Fruit fly (Drosophila melanogaster): ENCODE measurements around the gene Myb.

Gene Myb

dm6 chrX:15886411-15887246, 29.0 kb upstream of the Myb start (continued):
- TF ChIP-seq dati (GFP tag; IDR thresholded peaks at IDR 0.05) (no peak), BEAF-32 (GFP tag; optimal IDR thresholded peaks at IDR 0.05) (no peak), chinmo (GFP tag; IDR thresholded peaks at IDR 0.05; ENCODE audit: partially characterized antibody) (peak; percentile 72; the same call in 1 of the 4 replicates), lilli (GFP tag; optimal IDR thresholded peaks at IDR 0.05) (no peak), pnt (GFP tag; optimal IDR thresholded peaks at IDR 0.05) (no peak), lbe (GFP tag; optimal IDR thresholded peaks at IDR 0.05) (peak; percentile 47), CG10267 (tag; optimal IDR thresholded peaks at IDR 0.05) (no peak), Doc2 (GFP tag; IDR thresholded peaks at IDR 0.05) (no peak), Taf1 (GFP tag; IDR thresholded peaks at IDR 0.05) (no peak), lab (GFP tag; optimal IDR thresholded peaks at IDR 0.05) (no peak), CG7987 (GFP tag; optimal IDR thresholded peaks at IDR 0.05) (no peak), nmo (GFP tag; optimal IDR thresholded peaks at IDR 0.05) (no peak), CG34224 (GFP tag; IDR thresholded peaks at IDR 0.05; ENCODE audit: partially characterized antibody) (no peak; the same call in 2 of the 3 replicates), prd (optimal IDR thresholded peaks at IDR 0.05) (no peak), prd (GFP tag; IDR thresholded peaks at IDR 0.05) (no peak), CG10543 (GFP tag; optimal IDR thresholded peaks at IDR 0.05) (peak; percentile 57), her (GFP tag; optimal IDR thresholded peaks at IDR 0.05) (no peak), nau (GFP tag; optimal IDR thresholded peaks at IDR 0.05) (no peak), CG13123 (GFP tag; optimal IDR thresholded peaks at IDR 0.05) (no peak), CG17328 (GFP tag; IDR thresholded peaks at IDR 0.05) (no peak), CG6254 (GFP tag; optimal IDR thresholded peaks at IDR 0.05) (peak; percentile 16), h (optimal IDR thresholded peaks at IDR 0.05) (no peak), CG2202 (tag; optimal IDR thresholded peaks at IDR 0.05) (no peak), CG11504 (tag; optimal IDR thresholded peaks at IDR 0.05) (no peak), Dbx (GFP tag; IDR thresholded peaks at IDR 0.05) (no peak), CG11247 (GFP tag; IDR thresholded peaks at IDR 0.05) (no peak), CG1024 (GFP tag; IDR thresholded peaks at IDR 0.05) (no peak), Lhr (GFP tag; optimal IDR thresholded peaks at IDR 0.05) (no peak), CG4282 (GFP tag; optimal IDR thresholded peaks at IDR 0.05) (no peak), bab2 (GFP tag; optimal IDR thresholded peaks at IDR 0.05) (no peak), fd3F (GFP tag; optimal IDR thresholded peaks at IDR 0.05) (no peak), trem (tag; optimal IDR thresholded peaks at IDR 0.05) (peak; percentile 48), CG32772 (GFP tag; IDR thresholded peaks at IDR 0.05) (no peak; the same call in 1 of the 2 replicates), fu2 (GFP tag; optimal IDR thresholded peaks at IDR 0.05) (no peak), CG6654 (GFP tag; optimal IDR thresholded peaks at IDR 0.05) (no peak), scrt (GFP tag; optimal IDR thresholded peaks at IDR 0.05) (no peak), corto (GFP tag; optimal IDR thresholded peaks at IDR 0.05) (peak; percentile 10), chn (GFP tag; optimal IDR thresholded peaks at IDR 0.05) (no peak), HLH3B (GFP tag; IDR thresholded peaks at IDR 0.05) (no peak), ranshi (GFP tag; IDR thresholded peaks at IDR 0.05) (no peak), sisA (GFP tag; IDR thresholded peaks at IDR 0.05) (no peak), rib (GFP tag; IDR thresholded peaks at IDR 0.05) (0 out of 2 replicates have a peak, but pooled peaks have one; percentile 44), Awh (GFP tag; IDR thresholded peaks at IDR 0.05) (no peak), Bteb2 (GFP tag; optimal IDR thresholded peaks at IDR 0.05) (no peak), CG7745 (tag; optimal IDR thresholded peaks at IDR 0.05) (no peak), CG17186 (GFP tag; optimal IDR thresholded peaks at IDR 0.05) (no peak), CTCF (GFP tag; optimal IDR thresholded peaks at IDR 0.05) (peak; percentile 55), ind (GFP tag; optimal IDR thresholded peaks at IDR 0.05) (no peak), CG4730 (GFP tag; IDR thresholded peaks at IDR 0.05) (no peak), CG8765 (GFP tag; IDR thresholded peaks at IDR 0.05) (no peak), CG13424 (tag; optimal IDR thresholded peaks at IDR 0.05) (no peak)
